Worm (Caenorhabditis elegans) whole organism, L4/young adult: ENCODE results near the gene C06C6.9.

Source experiments
- W03F9.2 ChIP-seq: fragments of 150-350 bp; optimal IDR thresholded peaks from 2 replicates; lab custom pipeline; 2014; ENCODE audit warnings: missing biosample characterization, missing genetic modification characterization
- dao-5 ChIP-seq: sonication (generic microtip); optimal IDR thresholded peaks from 2 replicates; lab custom pipeline; 2016; ENCODE audit warnings: missing genotype, missing genetic modification characterization, moderate library complexity, missing compliant biosample characterization

- TF ChIP-seq dao-5 (tag; lab: Kevin White, UChicago) (no peak), W03F9.2 (tag; lab: Kevin White, UChicago) (no peak)
These were observed 35.0 kb upstream of the C06C6.9 start, which contains the start of gene T10C6.7 for ce11 chrV:16031571-16031970.
